Worm (Caenorhabditis elegans): ENCODE results near the gene srd-29.

srd-29 gene

DNA sequence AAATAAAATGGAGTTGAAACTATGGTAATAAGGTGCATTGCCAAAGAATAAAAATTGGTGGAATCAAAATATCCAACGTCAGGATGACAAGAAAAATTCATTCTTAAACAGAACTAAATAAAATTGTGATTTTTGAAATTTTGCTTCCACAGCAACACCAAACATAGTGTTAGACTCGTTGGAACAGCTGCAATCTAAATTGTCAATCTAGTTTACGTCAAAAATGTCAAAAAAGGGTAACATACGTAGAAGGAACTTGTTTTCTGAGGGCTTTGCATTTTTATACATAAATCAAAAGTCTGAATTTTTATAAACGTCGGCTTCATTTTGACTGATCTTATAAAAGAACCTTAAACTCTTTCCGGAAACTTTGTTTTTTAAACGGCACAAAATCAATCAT, 18.0 kb downstream of the srd-29 start, which contains the start of gene srh-200:
Gene srh-200, minus strand, starts transcription at position 101 of the 400 bp plus-strand sequence.
- no peak for TF ChIP-seq nhr-71 (tag; optimal IDR thresholded peaks at IDR 0.05)
- peak; percentile 10 for TF ChIP-seq nhr-85 (tag)

DNA sequence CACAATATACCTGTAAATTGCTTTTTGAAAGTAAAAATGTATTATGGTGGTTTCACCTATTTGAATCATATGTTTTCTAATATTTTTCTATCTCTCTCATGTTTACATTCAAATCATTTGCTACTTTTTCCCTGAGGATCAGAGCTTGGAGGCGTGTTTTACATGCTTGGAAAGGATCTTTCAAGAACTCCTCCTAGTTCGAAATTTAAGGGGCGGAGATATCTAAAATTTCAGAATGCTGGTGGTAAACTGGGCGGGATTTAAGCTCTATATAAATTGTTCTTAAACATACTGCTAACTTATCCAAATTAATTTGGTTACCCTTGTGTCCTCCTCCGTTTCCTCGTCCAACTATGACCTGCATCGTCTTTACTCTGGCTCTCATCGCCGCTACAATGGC, 32.4 kb downstream of the srd-29 start, which contains the start of gene C12D5.5:
Gene C12D5.5, plus strand, starts transcription at position 301 of the 400 bp plus-strand sequence.
- TF ChIP-seq nhr-85 (tag) (no peak), nhr-77 (tag; optimal IDR thresholded peaks at IDR 0.05) (no peak), nhr-90 (tag; optimal IDR thresholded peaks at IDR 0.05; ENCODE audit: poor library complexity) (no peak), hpl-2 (GFP tag; optimal IDR thresholded peaks at IDR 0.05) (no peak), mef-2 (tag; optimal IDR thresholded peaks at IDR 0.05) (no peak), tbx-2 (tag; optimal IDR thresholded peaks at IDR 0.05) (no peak), lin-14 (GFP tag; optimal IDR thresholded peaks at IDR 0.05) (no peak), lin-35 (GFP tag; optimal IDR thresholded peaks at IDR 0.05) (no peak), elt-3 (tag; optimal IDR thresholded peaks at IDR 0.05) (no peak), zag-1 (tag; optimal IDR thresholded peaks at IDR 0.05) (no peak), hlh-4 (tag; optimal IDR thresholded peaks at IDR 0.05) (no peak), unc-30 (tag; optimal IDR thresholded peaks at IDR 0.05) (no peak), nhr-237 (tag; optimal IDR thresholded peaks at IDR 0.05) (no peak), elt-2 (tag; optimal IDR thresholded peaks at IDR 0.05) (no peak), sup-37 (GFP tag; optimal IDR thresholded peaks at IDR 0.05) (no peak), nhr-71 (tag; optimal IDR thresholded peaks at IDR 0.05) (no peak), pag-3 (tag; optimal IDR thresholded peaks at IDR 0.05; ENCODE audit: borderline replicate concordance, insufficient read depth) (no peak), fos-1 (tag; optimal IDR thresholded peaks at IDR 0.05) (no peak), unc-130 (tag; optimal IDR thresholded peaks at IDR 0.05) (no peak)

DNA sequence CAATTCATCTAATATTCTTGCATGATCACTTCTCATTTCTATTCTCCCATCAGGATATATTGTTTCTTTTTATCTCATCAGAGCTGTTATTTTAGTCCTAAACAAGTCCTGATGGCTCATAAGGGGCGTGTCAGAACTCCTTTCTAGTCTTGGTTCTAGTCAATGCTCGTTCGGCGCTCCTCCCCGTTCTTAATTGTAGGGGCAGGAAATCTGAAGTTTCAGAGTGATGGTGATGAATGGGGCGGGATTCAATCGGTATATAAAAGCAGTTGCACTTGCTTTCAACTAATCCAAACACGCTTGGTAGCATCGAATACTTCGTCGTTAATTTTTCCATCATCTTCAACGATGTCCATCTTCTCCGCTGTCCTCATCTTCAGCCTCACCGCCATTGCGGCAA, 36.7 kb downstream of the srd-29 start, which contains the start of gene C12D5.4:
Gene C12D5.4, plus strand, starts transcription at position 301 of the 400 bp plus-strand sequence.
- no peak for TF ChIP-seq mdl-1 (tag; optimal IDR thresholded peaks at IDR 0.05)
- TF ChIP-seq nhr-84 (tag; optimal IDR thresholded peaks at IDR 0.05), result no peak
- TF ChIP-seq lsy-2 (tag; optimal IDR thresholded peaks at IDR 0.05), result no peak
- no peak for TF ChIP-seq aly-2 (tag; optimal IDR thresholded peaks at IDR 0.05)
- no peak for TF ChIP-seq unc-86 (tag; optimal IDR thresholded peaks at IDR 0.05)
- TF ChIP-seq sup-37 (GFP tag; optimal IDR thresholded peaks at IDR 0.05), result no peak
- TF ChIP-seq elt-3 (tag; optimal IDR thresholded peaks at IDR 0.05), result no peak
- no peak for TF ChIP-seq sox-4 (tag; optimal IDR thresholded peaks at IDR 0.05)
- TF ChIP-seq hlh-17 (GFP tag; optimal IDR thresholded peaks at IDR 0.05; ENCODE audit: borderline replicate concordance), result no peak
- TF ChIP-seq nhr-28 (tag; optimal IDR thresholded peaks at IDR 0.05), result no peak
- TF ChIP-seq lin-13 (GFP tag; optimal IDR thresholded peaks at IDR 0.05), result no peak
- no peak for TF ChIP-seq nhr-90 (tag; optimal IDR thresholded peaks at IDR 0.05; ENCODE audit: poor library complexity)
- TF ChIP-seq efl-1 (optimal IDR thresholded peaks at IDR 0.05), result no peak
- TF ChIP-seq efl-1 (GFP tag; optimal IDR thresholded peaks at IDR 0.05 in 1 of 2), result no peak
- no peak for TF ChIP-seq skn-1 (tag; optimal IDR thresholded peaks at IDR 0.05)
- TF ChIP-seq vab-15 (tag; optimal IDR thresholded peaks at IDR 0.05), result no peak
- no peak for TF ChIP-seq fkh-8 (tag; optimal IDR thresholded peaks at IDR 0.05)

DNA sequence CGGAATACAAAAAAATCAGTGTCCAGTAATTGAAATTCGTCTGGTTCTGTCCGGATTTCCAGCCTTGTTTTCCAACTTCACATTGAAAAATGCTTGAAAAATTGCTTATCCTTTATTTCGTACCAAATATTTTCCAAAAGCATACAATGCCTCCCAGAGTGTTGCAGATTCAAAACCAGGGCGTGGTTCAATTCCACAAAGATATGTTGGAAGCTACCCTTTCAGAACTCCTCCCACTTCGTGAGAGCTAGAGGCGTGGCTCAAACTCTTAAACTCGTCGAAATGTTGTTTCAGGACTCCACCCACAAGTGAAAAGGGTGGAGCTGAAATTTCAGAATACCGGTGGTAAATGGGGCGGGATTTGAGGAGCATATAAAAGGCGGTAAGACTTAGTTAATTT, 40.3 kb downstream of the srd-29 start, which contains the start of gene C12D5.3:
Gene C12D5.3, plus strand, starts transcription at position 301 of the 400 bp plus-strand sequence.
- no peak for TF ChIP-seq dpl-1 (GFP tag; optimal IDR thresholded peaks at IDR 0.05)
- TF ChIP-seq snpc-4 (tag; optimal IDR thresholded peaks at IDR 0.05), result no peak

- TF ChIP-seq mab-9 (GFP tag; IDR thresholded peaks at IDR 0.05) (no peak), C04F5.9 (tag; optimal IDR thresholded peaks at IDR 0.05) (no peak), mef-2 (tag; optimal IDR thresholded peaks at IDR 0.05) (no peak), ceh-63 (GFP tag; optimal IDR thresholded peaks at IDR 0.05) (no peak), nhr-19 (GFP tag; conservative IDR thresholded peaks at IDR 0.05) (peak; percentile 16; the same call in 1 of the 2 replicates), sox-4 (tag; optimal IDR thresholded peaks at IDR 0.05) (no peak), F16B12.6 (tag; optimal IDR thresholded peaks at IDR 0.05) (no peak), fkh-8 (tag; optimal IDR thresholded peaks at IDR 0.05) (no peak), skn-1 (tag; optimal IDR thresholded peaks at IDR 0.05) (no peak), elt-2 (tag; optimal IDR thresholded peaks at IDR 0.05) (peak; percentile 8), hlh-17 (GFP tag; optimal IDR thresholded peaks at IDR 0.05; ENCODE audit: borderline replicate concordance) (no peak), unc-30 (tag; optimal IDR thresholded peaks at IDR 0.05) (no peak), snu-23 (GFP tag; optimal IDR thresholded peaks at IDR 0.05) (no peak), sup-37 (GFP tag; optimal IDR thresholded peaks at IDR 0.05) (no peak), Y116A8C.19 (tag; optimal IDR thresholded peaks at IDR 0.05; ENCODE audit: borderline replicate concordance) (no peak), nhr-237 (tag; optimal IDR thresholded peaks at IDR 0.05) (no peak), ceh-8 (GFP tag; optimal IDR thresholded peaks at IDR 0.05) (no peak), efl-3 (GFP tag; optimal IDR thresholded peaks at IDR 0.05) (no peak), mdl-1 (tag; optimal IDR thresholded peaks at IDR 0.05) (peak in 1 of 2 experiments; percentile 16), rnt-1 (tag; optimal IDR thresholded peaks at IDR 0.05) (no peak)
Observed at ce11 chrV:7681388-7681787, 45.8 kb downstream of the srd-29 start, which contains the start of gene cyp-33A1. cyp-33A1 (minus strand) TSS chrV:7681459.

All from whole organism, L1 larva.